Worm (Caenorhabditis elegans) whole organism, L3 larva: Measurements from ENCODE around the gene K05F1.1.
A peak's percentile ranks its signal among the peaks of the same experiment; 100 is the strongest.

Experiments
- R02D3.7 ChIP-seq: fragments of 150-350 bp; optimal IDR thresholded peaks from 2 replicates; lab custom pipeline; 2014; ENCODE audit warnings: missing biosample characterization, missing genetic modification characterization
- ama-1 ChIP-seq: fragments of 150-350 bp; optimal IDR thresholded peaks from 2 replicates; lab custom pipeline; 2018
- ceh-16 ChIP-seq: sonication (generic microtip); optimal IDR thresholded peaks from 2 replicates; lab custom pipeline; 2017; ENCODE audit warnings: missing biosample characterization, missing genetic modification characterization
- ceh-9 ChIP-seq: sonication (generic microtip); optimal IDR thresholded peaks from 2 replicates; lab custom pipeline; 2018; ENCODE audit warnings: missing biosample characterization, missing genetic modification characterization
- egl-5 ChIP-seq: fragments of 150-350 bp; optimal IDR thresholded peaks from 2 replicates; lab custom pipeline; 2017; ENCODE audit warnings: missing biosample characterization, missing genetic modification reagents, missing genetic modification characterization, inconsistent platforms
- elt-1 ChIP-seq: fragments of 150-350 bp; optimal IDR thresholded peaks from 2 replicates; lab custom pipeline; 2014; ENCODE audit warnings: missing biosample characterization, missing genetic modification characterization
- elt-2 ChIP-seq: sonication (generic microtip); optimal IDR thresholded peaks from 2 replicates; lab custom pipeline; 2016; ENCODE audit warnings: missing genetic modification reagents, mild to moderate bottlenecking, missing genetic modification characterization, missing compliant biosample characterization
- elt-3 ChIP-seq, 3 experiments: fragments of 150-350 bp in 1 of 3; sonication (generic microtip) in 2 of 3; optimal IDR thresholded peaks; 2 replicates in 2 of 3; 4 replicates in 1 of 3; lab custom pipeline; 2014 to 2017; ENCODE audit warnings: missing biosample characterization in 3 of 3, missing genetic modification characterization in 3 of 3
- eor-1 ChIP-seq, 2 experiments: fragments of 150-350 bp; optimal IDR thresholded peaks; 2 replicates each; lab custom pipeline; 2014 to 2018; ENCODE audit warnings: missing biosample characterization in 2 of 2, missing genetic modification characterization in 2 of 2
- fkh-10 ChIP-seq: sonication (generic microtip); optimal IDR thresholded peaks from 2 replicates; lab custom pipeline; 2017; ENCODE audit warnings: missing biosample characterization, missing genetic modification reagents, missing genetic modification characterization
- fkh-2 ChIP-seq: fragments of 150-350 bp; optimal IDR thresholded peaks from 2 replicates; lab custom pipeline; 2014; ENCODE audit warnings: missing biosample characterization, missing genetic modification reagents, missing genetic modification characterization
- fos-1 ChIP-seq: fragments of 150-350 bp; optimal IDR thresholded peaks from 2 replicates; lab custom pipeline; 2014; ENCODE audit warnings: missing biosample characterization, missing genetic modification characterization
- jun-1 ChIP-seq: fragments of 150-350 bp; optimal IDR thresholded peaks from 2 replicates; lab custom pipeline; 2014; ENCODE audit warnings: missing biosample characterization, missing genetic modification reagents, missing genetic modification characterization
- lin-15B ChIP-seq: fragments of 150-350 bp; optimal IDR thresholded peaks from 2 replicates; lab custom pipeline; 2014; ENCODE audit warnings: missing biosample characterization, missing genetic modification characterization
- lin-39 ChIP-seq: fragments of 150-350 bp; optimal IDR thresholded peaks from 2 replicates; lab custom pipeline; 2018; ENCODE audit warnings: missing biosample characterization, missing genetic modification reagents, missing genetic modification characterization
- mdl-1 ChIP-seq: fragments of 150-350 bp; optimal IDR thresholded peaks from 2 replicates; lab custom pipeline; 2014; ENCODE audit warnings: missing biosample characterization, missing genetic modification characterization
- mml-1 ChIP-seq: fragments of 150-350 bp; sonication (generic microtip); optimal IDR thresholded peaks from 3 replicates; lab custom pipeline; 2014; ENCODE audit warnings: missing biosample characterization, missing genetic modification characterization
- nfya-1 ChIP-seq: sonication (generic microtip); optimal IDR thresholded peaks from 2 replicates; lab custom pipeline; 2017; ENCODE audit warnings: missing genetic modification characterization, mild to moderate bottlenecking, missing compliant biosample characterization, antibody characterized with exemption, moderate library complexity; ENCODE audit not compliant: insufficient read depth
- nhr-11 ChIP-seq: fragments of 150-350 bp; optimal IDR thresholded peaks from 2 replicates; lab custom pipeline; 2014; ENCODE audit warnings: missing biosample characterization, missing genetic modification characterization
- nhr-23 ChIP-seq: fragments of 150-350 bp; optimal IDR thresholded peaks from 2 replicates; lab custom pipeline; 2014; ENCODE audit warnings: missing biosample characterization, missing genetic modification reagents, missing genetic modification characterization
- nhr-25 ChIP-seq: sonication (generic microtip); optimal IDR thresholded peaks from 2 replicates; lab custom pipeline; 2017; ENCODE audit warnings: missing biosample characterization, missing genetic modification characterization
- nhr-28 ChIP-seq: fragments of 150-350 bp; optimal IDR thresholded peaks from 2 replicates; lab custom pipeline; 2014; ENCODE audit warnings: missing biosample characterization, missing genetic modification characterization
- nhr-43 ChIP-seq: sonication (generic microtip); optimal IDR thresholded peaks from 2 replicates; lab custom pipeline; 2016; ENCODE audit warnings: mild to moderate bottlenecking, missing genetic modification characterization, missing compliant biosample characterization; ENCODE audit not compliant: poor library complexity, severe bottlenecking
- nhr-76 ChIP-seq: fragments of 150-350 bp; sonication (generic microtip); optimal IDR thresholded peaks from 5 replicates; lab custom pipeline; 2014; ENCODE audit warnings: missing biosample characterization, missing genetic modification characterization
- nhr-77 ChIP-seq: fragments of 150-350 bp; optimal IDR thresholded peaks from 2 replicates; lab custom pipeline; 2014; ENCODE audit warnings: missing biosample characterization, missing genetic modification characterization
- pqm-1 ChIP-seq: fragments of 150-350 bp; optimal IDR thresholded peaks from 2 replicates; lab custom pipeline; 2017; ENCODE audit warnings: missing biosample characterization, missing genetic modification characterization, inconsistent platforms
- sea-2 ChIP-seq: fragments of 150-350 bp; sonication (generic microtip); optimal IDR thresholded peaks from 4 replicates; lab custom pipeline; 2014; ENCODE audit warnings: missing biosample characterization, missing genetic modification reagents, missing genetic modification characterization
- skn-1 ChIP-seq: fragments of 150-350 bp; optimal IDR thresholded peaks from 2 replicates; lab custom pipeline; 2014; ENCODE audit warnings: missing biosample characterization, missing genetic modification characterization
- snpc-4 ChIP-seq: fragments of 150-350 bp; optimal IDR thresholded peaks from 2 replicates; lab custom pipeline; 2014; ENCODE audit warnings: missing biosample characterization, missing genetic modification characterization
- unc-39 ChIP-seq: sonication (generic microtip); optimal IDR thresholded peaks from 4 replicates; lab custom pipeline; 2017; ENCODE audit warnings: missing biosample characterization, missing genetic modification characterization
- unc-62 ChIP-seq: fragments of 150-350 bp; sonication (generic microtip); optimal IDR thresholded peaks from 4 replicates; lab custom pipeline; 2014; ENCODE audit warnings: missing biosample characterization, missing genetic modification reagents, missing genetic modification characterization
- ztf-11 ChIP-seq: fragments of 150-350 bp; optimal IDR thresholded peaks from 2 replicates; lab custom pipeline; 2014; ENCODE audit warnings: missing biosample characterization, missing genetic modification characterization

The K05F1.1 gene

ce11 chrII:5785504-5785903, 15.7 kb upstream of the K05F1.1 start:
- no peak for TF ChIP-seq ceh-9
- TF ChIP-seq skn-1 (tag; lab: Kevin White, UChicago): no peak
- no peak for TF ChIP-seq mml-1 (tag; lab: Kevin White, UChicago)
- TF ChIP-seq ceh-16 (tag; lab: Kevin White, UChicago): no peak
- no peak for TF ChIP-seq elt-2 (tag; lab: Kevin White, UChicago)
- TF ChIP-seq lin-15B (tag; lab: Kevin White, UChicago): no peak
- TF ChIP-seq fkh-2: no peak
- TF ChIP-seq R02D3.7 (tag; lab: Kevin White, UChicago): no peak
- TF ChIP-seq unc-39 (tag; lab: Kevin White, UChicago): no peak
- no peak for TF ChIP-seq fos-1
- no peak for TF ChIP-seq nhr-43 (tag; lab: Kevin White, UChicago)
- no peak for TF ChIP-seq fkh-10 (GFP tag; lab: Kevin White, UChicago)
- TF ChIP-seq, all 47 proteins: peak for 0

DNA sequence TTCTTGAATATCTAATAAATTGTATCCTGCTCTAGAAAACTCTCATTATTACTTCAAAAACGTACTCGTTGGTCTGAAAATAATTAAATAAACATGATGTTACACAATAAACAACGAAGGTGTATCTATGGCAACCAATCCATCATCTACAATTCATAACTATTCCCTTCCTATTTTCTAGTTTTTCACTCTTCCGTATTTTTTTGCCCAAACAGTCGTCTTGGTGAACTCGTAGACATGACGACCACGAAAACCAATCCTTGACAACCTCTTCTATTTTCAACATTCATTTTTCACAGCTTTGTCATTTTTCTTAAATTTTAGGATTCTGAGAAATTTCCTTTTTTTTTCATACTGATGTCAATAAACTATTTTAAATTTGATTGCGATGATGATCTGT, 12.4 kb upstream of the K05F1.1 start, which contains the start of gene K05F1.13:
Gene K05F1.13 (plus strand): TSS at position 301 of the 400 bp plus-strand sequence.
- no peak for TF ChIP-seq fos-1
- TF ChIP-seq lin-39 (tag; lab: Kevin White, UChicago): no peak
- TF ChIP-seq snpc-4: no peak
- TF ChIP-seq nhr-23 (tag; lab: Kevin White, UChicago): no peak
- TF ChIP-seq skn-1 (tag; lab: Kevin White, UChicago): no peak
- no peak for TF ChIP-seq nfya-1 (tag; lab: Kevin White, UChicago)
- TF ChIP-seq nhr-11 (tag; lab: Kevin White, UChicago): no peak
- TF ChIP-seq ama-1 (lab: Kevin White, UChicago): no peak
- TF ChIP-seq nhr-25 (tag; lab: Kevin White, UChicago): no peak
- TF ChIP-seq ztf-11: no peak
- TF ChIP-seq unc-62 (GFP tag; lab: Kevin White, UChicago): no peak
- no peak for TF ChIP-seq elt-3 (tag; optimal IDR thresholded peaks at IDR 0.05; lab: Kevin White, UChicago)
- TF ChIP-seq nhr-43 (tag; lab: Kevin White, UChicago): no peak

DNA sequence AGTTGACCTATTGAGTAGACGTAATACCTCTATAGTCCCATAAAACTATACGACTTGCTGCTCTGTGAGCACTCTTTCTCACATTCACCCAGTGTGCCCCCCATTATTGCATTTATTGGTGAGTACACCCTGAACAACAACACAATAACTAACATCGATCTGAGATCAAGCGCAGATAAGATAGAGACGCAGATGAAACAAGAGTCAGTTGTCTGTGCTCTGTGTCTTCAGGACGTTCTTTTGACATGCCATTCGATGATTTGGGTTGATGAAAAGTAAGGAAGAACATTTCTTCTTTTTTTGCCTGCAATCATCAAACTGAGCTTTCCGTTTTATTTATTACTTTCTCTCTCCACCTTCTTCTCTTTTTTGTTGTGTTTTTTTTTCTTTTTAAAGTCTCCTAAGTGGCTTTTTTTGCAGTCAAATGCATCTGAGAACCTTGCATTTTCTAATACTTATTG, 10.8 kb upstream of the K05F1.1 start, which contains the start of gene lect-2:
Gene lect-2 (plus strand): TSS at position 411 of the 461 bp plus-strand sequence.
- TF ChIP-seq egl-5 (peak; percentile 70), lin-39 (tag; lab: Kevin White, UChicago) (peak; percentile 20), elt-1 (tag; lab: Kevin White, UChicago) (peak; percentile 39), ceh-16 (tag; lab: Kevin White, UChicago) (no peak), R02D3.7 (tag; lab: Kevin White, UChicago) (no peak)

ce11 chrII:5792490-5792889, 8.7 kb upstream of the K05F1.1 start, which contains the start of gene K05F1.14:
Gene K05F1.14, minus strand, starts transcription at chrII:5792590.
- TF ChIP-seq nhr-28 (tag; lab: Kevin White, UChicago) (no peak), egl-5 (no peak)
- TF ChIP-seq, all 47 proteins: peak for 0

DNA sequence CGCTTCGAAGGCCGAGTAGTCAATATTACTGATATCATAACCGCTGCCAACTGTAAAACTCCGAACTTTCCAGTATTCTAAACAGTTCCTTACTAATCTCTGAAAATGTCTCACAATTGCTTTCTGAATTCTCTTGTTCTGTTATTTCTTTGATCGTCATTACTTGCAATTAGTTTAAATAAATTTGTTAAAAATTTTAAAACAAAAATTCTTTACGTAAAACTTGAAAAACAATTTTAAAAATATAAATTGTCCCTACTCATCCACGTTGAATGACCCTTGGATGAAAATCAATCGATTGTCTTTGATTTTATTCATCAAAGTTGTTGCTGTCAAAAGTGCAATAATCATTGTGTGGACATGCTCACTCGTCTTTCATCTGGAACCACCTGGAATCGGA, 7.0 kb upstream of the K05F1.1 start, which contains the start of gene acdh-8:
Gene acdh-8 (plus strand): TSS at position 301 of the 400 bp plus-strand sequence.
- TF ChIP-seq nhr-28 (tag; lab: Kevin White, UChicago) (no peak), sea-2 (no peak), elt-2 (tag; lab: Kevin White, UChicago) (no peak), nhr-76 (tag; lab: Kevin White, UChicago) (no peak), pqm-1 (tag; lab: Kevin White, UChicago) (no peak), R02D3.7 (tag; lab: Kevin White, UChicago) (no peak), nhr-25 (tag; lab: Kevin White, UChicago) (no peak), nhr-77 (no peak), jun-1 (no peak), eor-1 (tag; optimal IDR thresholded peaks at IDR 0.05; lab: Kevin White, UChicago) (no peak), ceh-9 (no peak), lin-39 (tag; lab: Kevin White, UChicago) (no peak), mdl-1 (tag; lab: Kevin White, UChicago) (no peak), snpc-4 (no peak)
